Worm (Caenorhabditis elegans) whole organism, young adult: ENCODE results near the gene srg-2.

Experiments
- B0019.2 ChIP-seq: fragments of 200-800 bp; sonication (Bioruptor generic); conservative IDR thresholded peaks from 2 replicates; pipeline ENCODE4 v1.3.6; 2022; ENCODE audit warnings: missing genetic modification reagents, missing genetic modification characterization, missing compliant biosample characterization
- B0261.1 ChIP-seq: sonication (generic microtip); optimal IDR thresholded peaks from 2 replicates; lab custom pipeline; 2016; ENCODE audit warnings: mild to moderate bottlenecking, missing genetic modification characterization, moderate library complexity, missing compliant biosample characterization
- B0336.3 ChIP-seq: fragments of 200-800 bp; sonication (Bioruptor generic); IDR thresholded peaks from 2 replicates; pipeline ENCODE4 v1.3.6; 2022; ENCODE audit warnings: missing genetic modification characterization, missing compliant biosample characterization
- F22D6.2 ChIP-seq: sonication (generic microtip); optimal IDR thresholded peaks from 2 replicates; lab custom pipeline; 2016; ENCODE audit warnings: mild to moderate bottlenecking, missing genetic modification characterization, missing compliant biosample characterization
- F37B4.10 ChIP-seq: fragments of 200-800 bp; sonication (Bioruptor generic); IDR thresholded peaks from 2 replicates; pipeline ENCODE4 v1.3.6; 2022; ENCODE audit warnings: missing genetic modification characterization, missing compliant biosample characterization
- F39B2.1 ChIP-seq: fragments of 200-800 bp; sonication (Bioruptor generic); IDR thresholded peaks from 2 replicates; pipeline ENCODE4 v1.3.6; 2022; ENCODE audit warnings: missing genetic modification reagents, missing genetic modification characterization, missing compliant biosample characterization
- F49E8.2 ChIP-seq: sonication (generic microtip); optimal IDR thresholded peaks from 3 replicates; lab custom pipeline; 2017; ENCODE audit warnings: missing genetic modification characterization, mild to moderate bottlenecking, missing compliant biosample characterization, antibody characterized with exemption, moderate library complexity; ENCODE audit not compliant: insufficient read depth
- F52B5.7 ChIP-seq: sonication (generic microtip); optimal IDR thresholded peaks from 2 replicates; lab custom pipeline; 2016; ENCODE audit warnings: mild to moderate bottlenecking, missing genetic modification characterization, missing compliant biosample characterization
- F55B11.4 ChIP-seq: sonication (generic microtip); optimal IDR thresholded peaks from 2 replicates; lab custom pipeline; 2016; ENCODE audit warnings: missing compliant biosample characterization, missing genetic modification characterization, borderline replicate concordance; ENCODE audit not compliant: insufficient read depth
- T26A5.8 ChIP-seq: sonication (generic microtip); optimal IDR thresholded peaks from 2 replicates; lab custom pipeline; 2016; ENCODE audit warnings: missing genetic modification characterization, missing compliant biosample characterization
- Y56A3A.18 ChIP-seq: fragments of 200-800 bp; sonication (Bioruptor generic); IDR thresholded peaks from 2 replicates; pipeline ENCODE4 v1.3.6; 2022; ENCODE audit warnings: missing genetic modification reagents, missing genetic modification characterization, missing compliant biosample characterization
- Y67H2A.10 ChIP-seq: fragments of 200-800 bp; sonication (Bioruptor generic); conservative IDR thresholded peaks from 2 replicates; pipeline ENCODE4 v1.3.6; 2022; ENCODE audit warnings: missing genetic modification reagents, missing genetic modification characterization, missing compliant biosample characterization
- aptf-3 ChIP-seq: fragments of 200-800 bp; sonication (Bioruptor generic); IDR thresholded peaks from 2 replicates; pipeline ENCODE4 v1.3.6; 2022; ENCODE audit warnings: missing genetic modification characterization, missing compliant biosample characterization
- attf-3 ChIP-seq: fragments of 200-800 bp; sonication (Bioruptor generic); conservative IDR thresholded peaks from 2 replicates; pipeline ENCODE4 v1.3.6; 2022; ENCODE audit warnings: missing genetic modification reagents, missing genetic modification characterization, missing compliant biosample characterization
- attf-5 ChIP-seq: fragments of 200-800 bp; sonication (Bioruptor generic); optimal IDR thresholded peaks from 2 replicates; lab custom pipeline; 2018; ENCODE audit warnings: mild to moderate bottlenecking, missing genetic modification characterization, missing compliant biosample characterization
- bed-2 ChIP-seq: fragments of 200-800 bp; sonication (Bioruptor generic); IDR thresholded peaks from 2 replicates; pipeline ENCODE4 v1.3.6; 2022; ENCODE audit warnings: missing genetic modification reagents, missing genetic modification characterization, missing compliant biosample characterization
- cebp-1 ChIP-seq, 2 experiments: fragments of 200-800 bp in 1 of 2; sonication (Bioruptor generic) in 1 of 2; sonication (generic microtip) in 1 of 2; IDR thresholded peaks in 1 of 2; optimal IDR thresholded peaks in 1 of 2; 2 replicates each; pipeline versions ENCODE4 v1.3.6 to Lab custom; 2017 to 2022; ENCODE audit warnings: missing compliant biosample characterization in 2 of 2, missing genetic modification characterization in 2 of 2, mild to moderate bottlenecking in 1 of 2, missing genetic modification reagents in 1 of 2, moderate library complexity in 1 of 2
- ceh-100 ChIP-seq: fragments of 200-800 bp; sonication (Bioruptor generic); IDR thresholded peaks from 2 replicates; pipeline ENCODE4 v1.3.6; 2022; ENCODE audit warnings: missing genetic modification reagents, missing genetic modification characterization, missing compliant biosample characterization
- ceh-40 ChIP-seq: fragments of 200-800 bp; sonication (Bioruptor generic); IDR thresholded peaks from 2 replicates; pipeline ENCODE4 v1.3.6; 2022; ENCODE audit warnings: missing genetic modification characterization, missing compliant biosample characterization
- dpl-1 ChIP-seq: fragments of 150-350 bp; optimal IDR thresholded peaks from 2 replicates; lab custom pipeline; 2014; ENCODE audit warnings: missing biosample characterization, missing genetic modification reagents, missing genetic modification characterization
- efl-1 ChIP-seq: fragments of 150-350 bp; optimal IDR thresholded peaks from 2 replicates; lab custom pipeline; 2014; ENCODE audit warnings: missing biosample characterization, missing genetic modification reagents, missing genetic modification characterization
- gei-17 ChIP-seq: fragments of 200-800 bp; sonication (Bioruptor generic); optimal IDR thresholded peaks from 2 replicates; lab custom pipeline; 2018; ENCODE audit warnings: mild to moderate bottlenecking, missing genetic modification characterization, missing compliant biosample characterization
- hlh-12 ChIP-seq: sonication (generic microtip); optimal IDR thresholded peaks from 2 replicates; lab custom pipeline; 2016; ENCODE audit warnings: missing genetic modification characterization, missing compliant biosample characterization
- hlh-26 ChIP-seq: fragments of 200-800 bp; sonication (Bioruptor generic); conservative IDR thresholded peaks from 2 replicates; pipeline ENCODE4 v1.3.6; 2022; ENCODE audit warnings: missing genetic modification reagents, missing genetic modification characterization, missing compliant biosample characterization
- lag-1 ChIP-seq: fragments of 200-800 bp; sonication (Bioruptor generic); IDR thresholded peaks from 2 replicates; pipeline ENCODE4 v1.3.6; 2022; ENCODE audit warnings: missing genetic modification reagents, missing genetic modification characterization, missing compliant biosample characterization
- lin-26 ChIP-seq: fragments of 200-800 bp; sonication (Bioruptor generic); IDR thresholded peaks from 2 replicates; pipeline ENCODE4 v1.3.6; 2022; ENCODE audit warnings: missing genetic modification reagents, missing genetic modification characterization, missing compliant biosample characterization
- lsy-27 ChIP-seq: sonication (generic microtip); optimal IDR thresholded peaks from 2 replicates; lab custom pipeline; 2017; ENCODE audit warnings: missing genetic modification characterization, mild to moderate bottlenecking, missing compliant biosample characterization, antibody characterized with exemption, missing genotype, borderline replicate concordance; ENCODE audit not compliant: insufficient read depth
- madf-10 ChIP-seq: sonication (generic microtip); optimal IDR thresholded peaks from 2 replicates; lab custom pipeline; 2016; ENCODE audit warnings: mild to moderate bottlenecking, missing genetic modification characterization, missing compliant biosample characterization
- madf-8 ChIP-seq: fragments of 200-800 bp; sonication (Bioruptor generic); conservative IDR thresholded peaks from 2 replicates; pipeline ENCODE4 v1.3.6; 2022; ENCODE audit warnings: missing genetic modification reagents, missing genetic modification characterization, missing compliant biosample characterization
- mcd-1 ChIP-seq: fragments of 200-800 bp; sonication (Bioruptor generic); IDR thresholded peaks from 2 replicates; pipeline ENCODE4 v1.3.6; 2022; ENCODE audit warnings: missing genetic modification reagents, missing genetic modification characterization, missing compliant biosample characterization
- nfya-1 ChIP-seq: sonication (generic microtip); optimal IDR thresholded peaks from 2 replicates; lab custom pipeline; 2017; ENCODE audit warnings: antibody characterized with exemption, missing compliant biosample characterization, missing genetic modification characterization, borderline replicate concordance; ENCODE audit not compliant: insufficient read depth
- nfya-2 ChIP-seq: fragments of 200-800 bp; sonication (Bioruptor generic); IDR thresholded peaks from 2 replicates; pipeline ENCODE4 v1.3.6; 2022; ENCODE audit warnings: missing genetic modification reagents, missing genetic modification characterization, missing compliant biosample characterization
- nhr-120 ChIP-seq: fragments of 200-800 bp; sonication (Bioruptor generic); IDR thresholded peaks from 2 replicates; pipeline ENCODE4 v1.3.6; 2022; ENCODE audit warnings: missing genetic modification characterization, missing compliant biosample characterization
- nhr-27 ChIP-seq: fragments of 200-800 bp; sonication (Bioruptor generic); optimal IDR thresholded peaks from 2 replicates; lab custom pipeline; 2018; ENCODE audit warnings: mild to moderate bottlenecking, missing genetic modification characterization, moderate library complexity, missing compliant biosample characterization
- nhr-90 ChIP-seq: sonication (generic microtip); optimal IDR thresholded peaks from 2 replicates; lab custom pipeline; 2016; ENCODE audit warnings: missing genotype, mild to moderate bottlenecking, missing genetic modification characterization, missing compliant biosample characterization
- pha-4 ChIP-seq: fragments of 150-350 bp; sonication (generic microtip); optimal IDR thresholded peaks from 2 replicates; lab custom pipeline; 2014; ENCODE audit warnings: missing biosample characterization, missing genetic modification reagents, missing genetic modification characterization
- rec-8 ChIP-seq, 2 experiments: sonication (generic microtip); optimal IDR thresholded peaks; 2 replicates each; lab custom pipeline; 2016; ENCODE audit warnings: mild to moderate bottlenecking in 2 of 2, missing genetic modification characterization in 2 of 2, missing genetic modification reagents in 2 of 2, missing genotype in 2 of 2, missing biosample characterization in 1 of 2, missing compliant biosample characterization in 1 of 2, moderate library complexity in 1 of 2
- rpc-1 ChIP-seq, 2 experiments: fragments of 150-350 bp in 1 of 2; sonication (generic microtip) in 1 of 2; optimal IDR thresholded peaks; 2 replicates each; lab custom pipeline; 2014 to 2018; ENCODE audit warnings: missing biosample characterization in 1 of 2, missing genetic modification characterization in 1 of 2, missing genetic modification reagents in 1 of 2, missing genotype in 1 of 2
- sdz-38 ChIP-seq: sonication (generic microtip); optimal IDR thresholded peaks from 2 replicates; lab custom pipeline; 2016; ENCODE audit warnings: missing genotype, missing genetic modification characterization, missing compliant biosample characterization
- snpc-1.1 ChIP-seq: sonication (generic microtip); optimal IDR thresholded peaks from 2 replicates; lab custom pipeline; 2017; ENCODE audit warnings: missing genetic modification characterization, mild to moderate bottlenecking, missing compliant biosample characterization, antibody characterized with exemption, moderate library complexity, missing genotype, missing genetic modification reagents; ENCODE audit not compliant: insufficient read depth
- snpc-3.4 ChIP-seq: sonication (generic microtip); optimal IDR thresholded peaks from 2 replicates; lab custom pipeline; 2017; ENCODE audit warnings: missing genetic modification characterization, mild to moderate bottlenecking, missing compliant biosample characterization, antibody characterized with exemption, moderate library complexity, missing genotype, missing genetic modification reagents
- somi-1 ChIP-seq: fragments of 200-800 bp; sonication (Bioruptor generic); optimal IDR thresholded peaks from 2 replicates; lab custom pipeline; 2018; ENCODE audit warnings: mild to moderate bottlenecking, missing genetic modification characterization, missing compliant biosample characterization
- sptf-2 ChIP-seq: fragments of 200-800 bp; sonication (Bioruptor generic); optimal IDR thresholded peaks from 2 replicates; lab custom pipeline; 2018; ENCODE audit warnings: mild to moderate bottlenecking, missing genetic modification characterization, missing compliant biosample characterization
- tlf-1 ChIP-seq: fragments of 200-800 bp; sonication (Bioruptor generic); optimal IDR thresholded peaks from 2 replicates; lab custom pipeline; 2018; ENCODE audit warnings: mild to moderate bottlenecking, missing genetic modification characterization, missing compliant biosample characterization
- zfh-2 ChIP-seq: fragments of 200-800 bp; sonication (Bioruptor generic); conservative IDR thresholded peaks from 2 replicates; pipeline ENCODE4 v1.3.6; 2022; ENCODE audit warnings: missing genetic modification reagents, missing genetic modification characterization, missing compliant biosample characterization
- zim-3 ChIP-seq: sonication (generic microtip); optimal IDR thresholded peaks from 2 replicates; lab custom pipeline; 2017; ENCODE audit warnings: mild to moderate bottlenecking, missing genetic modification characterization, moderate library complexity, missing compliant biosample characterization

srg-2 gene

ce11 chrIII:6210215-6210822 lies 49.7 kb downstream of the srg-2 start (continued):
- no peak for TF ChIP-seq F22D6.2
- TF ChIP-seq B0336.3 (GFP tag; lab: Robert Waterston, UW) = peak; percentile 63
- TF ChIP-seq lin-26 (GFP tag; lab: Robert Waterston, UW) = peak; percentile 66; the same call in 1 of the 2 replicates
- no peak for TF ChIP-seq ceh-40 (GFP tag; lab: Robert Waterston, UW)
- no peak for TF ChIP-seq mcd-1 (GFP tag; lab: Robert Waterston, UW)
- no peak for TF ChIP-seq lsy-27 (tag; lab: Kevin White, UChicago)
- TF ChIP-seq T26A5.8 (tag; lab: Kevin White, UChicago) = no peak
- no peak for TF ChIP-seq B0019.2
- TF ChIP-seq lag-1 = no peak
- TF ChIP-seq nhr-27 = no peak
- no peak for TF ChIP-seq nfya-1
- no peak for TF ChIP-seq attf-3
- TF ChIP-seq F39B2.1 (GFP tag; lab: Robert Waterston, UW) = no peak
- TF ChIP-seq zfh-2 (GFP tag; lab: Robert Waterston, UW) = no peak
- no peak for TF ChIP-seq Y67H2A.10
- TF ChIP-seq sptf-2 (GFP tag; lab: Kevin White, UChicago) = no peak
- TF ChIP-seq sdz-38 (tag; lab: Kevin White, UChicago) = no peak
- peak; percentile 34 for TF ChIP-seq tlf-1 (GFP tag; lab: Kevin White, UChicago)
- TF ChIP-seq B0261.1 (tag; lab: Kevin White, UChicago) = peak; percentile 4
- no peak for TF ChIP-seq F55B11.4
- TF ChIP-seq bed-2 (GFP tag; lab: Robert Waterston, UW) = no peak
- TF ChIP-seq nhr-90 (tag; lab: Kevin White, UChicago) = no peak
- TF ChIP-seq attf-5 (GFP tag; lab: Kevin White, UChicago) = no peak
- TF ChIP-seq snpc-1.1 (tag; lab: Kevin White, UChicago) = peak; percentile 97
- peak in 1 of 2 experiments; percentile 27 for TF ChIP-seq rec-8 (tag; optimal IDR thresholded peaks at IDR 0.05; lab: Kevin White, UChicago)
- TF ChIP-seq nhr-120 (GFP tag; lab: Robert Waterston, UW) = no peak
- TF ChIP-seq aptf-3 = no peak
- TF ChIP-seq dpl-1 (GFP tag; lab: Kevin White, UChicago) = no peak
- TF ChIP-seq nfya-2 (GFP tag; lab: Robert Waterston, UW) = 0 out of 2 replicates have a peak, but pooled peaks have one; percentile 36
- TF ChIP-seq F52B5.7 (tag; lab: Kevin White, UChicago) = no peak
- no peak for TF ChIP-seq Y56A3A.18 (GFP tag; lab: Robert Waterston, UW)
- no peak for TF ChIP-seq zim-3
- peak; percentile 69 for TF ChIP-seq snpc-3.4 (tag; lab: Kevin White, UChicago)
- TF ChIP-seq F37B4.10 (GFP tag; lab: Robert Waterston, UW) = no peak
- TF ChIP-seq F49E8.2 (tag; lab: Kevin White, UChicago) = peak; percentile 83
- TF ChIP-seq hlh-26 (GFP tag; lab: Robert Waterston, UW) = no peak
- TF ChIP-seq madf-8 (GFP tag; lab: Robert Waterston, UW) = no peak
- no peak for TF ChIP-seq madf-10 (tag; lab: Kevin White, UChicago)
- no peak for TF ChIP-seq pha-4 (tag; lab: Kevin White, UChicago)
- no peak for TF ChIP-seq efl-1 (GFP tag; lab: Kevin White, UChicago)
- no peak for TF ChIP-seq ceh-100 (GFP tag; lab: Robert Waterston, UW)
- no peak for TF ChIP-seq rpc-1 (optimal IDR thresholded peaks at IDR 0.05; lab: Kevin White, UChicago)
- peak; percentile 7 for TF ChIP-seq rpc-1 (tag; optimal IDR thresholded peaks at IDR 0.05; lab: Kevin White, UChicago)
- no peak for TF ChIP-seq gei-17 (GFP tag; lab: Kevin White, UChicago)
- no peak for TF ChIP-seq somi-1 (GFP tag; lab: Kevin White, UChicago)
- no peak for TF ChIP-seq hlh-12 (tag; lab: Kevin White, UChicago)
- TF ChIP-seq cebp-1 (GFP tag; IDR thresholded peaks at IDR 0.05; lab: Robert Waterston, UW) = no peak
- no peak for TF ChIP-seq cebp-1 (tag; optimal IDR thresholded peaks at IDR 0.05; lab: Kevin White, UChicago)
